Worm (Caenorhabditis elegans) whole organism, L3 larva: ENCODE data around the gene mfsd-11.

Experiments
- ZK546.5 ChIP-seq: sonication (generic microtip); optimal IDR thresholded peaks from 2 replicates; lab custom pipeline; 2017; ENCODE audit warnings: missing biosample characterization, missing genetic modification characterization
- ama-1 ChIP-seq: fragments of 150-350 bp; optimal IDR thresholded peaks from 2 replicates; lab custom pipeline; 2018
- elt-2 ChIP-seq: sonication (generic microtip); optimal IDR thresholded peaks from 2 replicates; lab custom pipeline; 2016; ENCODE audit warnings: missing genetic modification reagents, mild to moderate bottlenecking, missing genetic modification characterization, missing compliant biosample characterization
- elt-3 ChIP-seq, 3 experiments: fragments of 150-350 bp in 1 of 3; sonication (generic microtip) in 2 of 3; optimal IDR thresholded peaks; 2 replicates in 2 of 3; 4 replicates in 1 of 3; lab custom pipeline; 2014 to 2017; ENCODE audit warnings: missing biosample characterization in 3 of 3, missing genetic modification characterization in 3 of 3
- nfya-1 ChIP-seq: sonication (generic microtip); optimal IDR thresholded peaks from 2 replicates; lab custom pipeline; 2017; ENCODE audit warnings: missing genetic modification characterization, mild to moderate bottlenecking, missing compliant biosample characterization, antibody characterized with exemption, moderate library complexity; ENCODE audit not compliant: insufficient read depth
- nhr-11 ChIP-seq: fragments of 150-350 bp; optimal IDR thresholded peaks from 2 replicates; lab custom pipeline; 2014; ENCODE audit warnings: missing biosample characterization, missing genetic modification characterization
- nhr-12 ChIP-seq: fragments of 150-350 bp; optimal IDR thresholded peaks from 2 replicates; lab custom pipeline; 2014; ENCODE audit warnings: missing biosample characterization, missing genetic modification characterization
- pha-4 ChIP-seq: fragments of 150-350 bp; optimal IDR thresholded peaks from 2 replicates; lab custom pipeline; 2014; ENCODE audit warnings: missing biosample characterization, missing genetic modification reagents, missing genetic modification characterization
- skn-1 ChIP-seq: fragments of 150-350 bp; optimal IDR thresholded peaks from 2 replicates; lab custom pipeline; 2014; ENCODE audit warnings: missing biosample characterization, missing genetic modification characterization
- snpc-4 ChIP-seq: fragments of 150-350 bp; optimal IDR thresholded peaks from 2 replicates; lab custom pipeline; 2014; ENCODE audit warnings: missing biosample characterization, missing genetic modification characterization
- unc-39 ChIP-seq: sonication (generic microtip); optimal IDR thresholded peaks from 4 replicates; lab custom pipeline; 2017; ENCODE audit warnings: missing biosample characterization, missing genetic modification characterization
- unc-62 ChIP-seq: fragments of 150-350 bp; sonication (generic microtip); optimal IDR thresholded peaks from 4 replicates; lab custom pipeline; 2014; ENCODE audit warnings: missing biosample characterization, missing genetic modification reagents, missing genetic modification characterization
- ztf-11 ChIP-seq: fragments of 150-350 bp; optimal IDR thresholded peaks from 2 replicates; lab custom pipeline; 2014; ENCODE audit warnings: missing biosample characterization, missing genetic modification characterization
- ztf-4 ChIP-seq: fragments of 150-350 bp; optimal IDR thresholded peaks from 2 replicates; lab custom pipeline; 2014; ENCODE audit warnings: missing biosample characterization, missing genetic modification characterization

ce11 chrX:12146453-12147085 is 7.3 kb downstream of the mfsd-11 start, which contains the start of gene pycr-1:
- TF ChIP-seq snpc-4 (tag; lab: Kevin White, UChicago): no peak
- no peak for TF ChIP-seq ama-1 (lab: Kevin White, UChicago)
- TF ChIP-seq ztf-11 (tag; lab: Kevin White, UChicago): no peak
- TF ChIP-seq nfya-1 (tag; lab: Kevin White, UChicago): no peak
- TF ChIP-seq ZK546.5: no peak
- TF ChIP-seq elt-3 (tag; optimal IDR thresholded peaks at IDR 0.05; lab: Kevin White, UChicago): peak in 1 of 3 experiments; percentile 2
- peak; percentile 72 for TF ChIP-seq elt-2
- TF ChIP-seq nhr-11 (tag; lab: Kevin White, UChicago): no peak
- TF ChIP-seq ztf-4 (tag; lab: Kevin White, UChicago): no peak
- TF ChIP-seq skn-1: no peak
- TF ChIP-seq unc-62 (GFP tag; lab: Kevin White, UChicago): no peak
- no peak for TF ChIP-seq unc-39
- TF ChIP-seq nhr-12 (tag; lab: Kevin White, UChicago): no peak
- peak; percentile 35 for TF ChIP-seq pha-4 (tag; lab: Kevin White, UChicago)
